Worm (Caenorhabditis elegans): ENCODE measurements around the gene T04H1.13.

The T04H1.13 gene

ce11 chrV:12234293-12235004 is 10.4 kb downstream of the T04H1.13 start, which contains the start of gene myo-3:
TSS of gene myo-3 (minus strand) at chrV:12234343.
- TF ChIP-seq duxl-1 (tag; optimal IDR thresholded peaks at IDR 0.05; ENCODE audit: poor library complexity) (no peak), zfp-3 (GFP tag; conservative IDR thresholded peaks at IDR 0.05) (no peak), daf-16 (GFP tag; optimal IDR thresholded peaks at IDR 0.05) (peak in 1 of 2 experiments; percentile 85), daf-16 (tag; optimal IDR thresholded peaks at IDR 0.05) (no peak), hlh-11 (tag; optimal IDR thresholded peaks at IDR 0.05) (peak; percentile 55), unc-62 (GFP tag; optimal IDR thresholded peaks at IDR 0.05 in 1 of 2) (peak in 1 of 2 experiments; percentile 68), unc-62 (tag; optimal IDR thresholded peaks at IDR 0.05) (no peak), nhr-11 (tag; optimal IDR thresholded peaks at IDR 0.05) (peak; percentile 9), nhr-28 (tag; optimal IDR thresholded peaks at IDR 0.05) (peak; percentile 18)

- peak in 1 of 2 experiments; percentile 35 for TF ChIP-seq daf-16 (GFP tag; optimal IDR thresholded peaks at IDR 0.05)
- no peak for TF ChIP-seq daf-16 (tag; optimal IDR thresholded peaks at IDR 0.05)
- peak in 1 of 2 experiments; percentile 44 for TF ChIP-seq unc-62 (GFP tag; optimal IDR thresholded peaks at IDR 0.05 in 1 of 2)
- no peak for TF ChIP-seq unc-62 (tag; optimal IDR thresholded peaks at IDR 0.05)
- no peak for TF ChIP-seq ceh-62 (tag; optimal IDR thresholded peaks at IDR 0.05)
- TF ChIP-seq hlh-11 (tag; optimal IDR thresholded peaks at IDR 0.05), result peak; percentile 65
- TF ChIP-seq nhr-11 (tag; optimal IDR thresholded peaks at IDR 0.05), result peak; percentile 26
- no peak for TF ChIP-seq snpc-4 (tag; optimal IDR thresholded peaks at IDR 0.05)
These were observed 11.4 kb downstream of the T04H1.13 start for ce11 chrV:12233425-12233824.

- TF ChIP-seq arid-1 (GFP tag; conservative IDR thresholded peaks at IDR 0.05), result no peak
- TF ChIP-seq pha-4 (GFP tag; IDR thresholded peaks at IDR 0.05), result no peak
- no peak for TF ChIP-seq pha-4 (tag; optimal IDR thresholded peaks at IDR 0.05)
- no peak for TF ChIP-seq set-16 (GFP tag; IDR thresholded peaks at IDR 0.05)
- no peak for TF ChIP-seq nhr-10 (tag; optimal IDR thresholded peaks at IDR 0.05)
- peak; percentile 46 for TF ChIP-seq nhr-28 (tag; optimal IDR thresholded peaks at IDR 0.05)
- peak; percentile 39; the same call in 1 of the 2 replicates for TF ChIP-seq dmd-6 (GFP tag; IDR thresholded peaks at IDR 0.05)
- TF ChIP-seq php-3 (GFP tag; IDR thresholded peaks at IDR 0.05), result no peak; the same call in 1 of the 2 replicates
- TF ChIP-seq F10B5.3 (tag; optimal IDR thresholded peaks at IDR 0.05), result no peak
- no peak for TF ChIP-seq unc-62 (GFP tag; optimal IDR thresholded peaks at IDR 0.05 in 1 of 2)
- no peak for TF ChIP-seq unc-62 (tag; optimal IDR thresholded peaks at IDR 0.05)
- no peak for TF ChIP-seq lin-15B (tag; optimal IDR thresholded peaks at IDR 0.05)
- no peak for TF ChIP-seq dmd-9 (GFP tag; IDR thresholded peaks at IDR 0.05)
- peak; percentile 7 for TF ChIP-seq hlh-11 (tag; optimal IDR thresholded peaks at IDR 0.05)
- no peak for TF ChIP-seq lin-13 (GFP tag; optimal IDR thresholded peaks at IDR 0.05)
- TF ChIP-seq mep-1 (tag; optimal IDR thresholded peaks at IDR 0.05), result no peak
- TF ChIP-seq fos-1 (tag; optimal IDR thresholded peaks at IDR 0.05), result no peak
- TF ChIP-seq pqm-1 (tag; optimal IDR thresholded peaks at IDR 0.05), result peak; percentile 34
- no peak for TF ChIP-seq snpc-1.2 (GFP tag; IDR thresholded peaks at IDR 0.05)
- TF ChIP-seq lin-39 (tag; optimal IDR thresholded peaks at IDR 0.05), result no peak
These were observed 31.8 kb downstream of the T04H1.13 start, which contains the start of gene vab-8 for ce11 chrV:12213027-12213426. TSS of gene vab-8 (plus strand) at chrV:12213327.

DNA sequence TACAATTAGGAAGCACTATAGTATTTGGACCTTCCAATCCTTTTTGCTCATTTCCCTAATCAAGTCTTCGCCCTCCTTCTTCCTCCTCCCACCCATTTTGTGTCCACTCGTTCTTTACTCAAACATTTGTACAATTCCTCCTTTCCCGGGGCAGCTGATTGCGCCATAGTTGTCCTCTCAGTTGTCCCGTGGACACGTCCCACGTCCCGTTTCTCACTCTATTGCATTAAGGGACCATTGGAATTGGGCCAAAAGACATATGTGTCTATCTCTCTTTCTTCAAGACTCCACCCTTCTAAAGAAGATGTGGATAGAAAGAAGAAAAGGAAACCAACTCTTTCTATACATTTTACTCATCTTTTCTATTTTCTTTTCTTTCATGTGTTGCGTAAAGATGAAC is 33.7 kb downstream of the T04H1.13 start:
- TF ChIP-seq saeg-2 (GFP tag; IDR thresholded peaks at IDR 0.05), result no peak
- TF ChIP-seq hmg-1.1 (GFP tag; IDR thresholded peaks at IDR 0.05), result no peak
- peak; percentile 78 for TF ChIP-seq aha-1 (tag)
- TF ChIP-seq madf-5 (GFP tag; IDR thresholded peaks at IDR 0.05), result no peak
- TF ChIP-seq zag-1 (tag; optimal IDR thresholded peaks at IDR 0.05), result no peak
- TF ChIP-seq ces-1 (GFP tag; optimal IDR thresholded peaks at IDR 0.05), result peak; percentile 21

DNA sequence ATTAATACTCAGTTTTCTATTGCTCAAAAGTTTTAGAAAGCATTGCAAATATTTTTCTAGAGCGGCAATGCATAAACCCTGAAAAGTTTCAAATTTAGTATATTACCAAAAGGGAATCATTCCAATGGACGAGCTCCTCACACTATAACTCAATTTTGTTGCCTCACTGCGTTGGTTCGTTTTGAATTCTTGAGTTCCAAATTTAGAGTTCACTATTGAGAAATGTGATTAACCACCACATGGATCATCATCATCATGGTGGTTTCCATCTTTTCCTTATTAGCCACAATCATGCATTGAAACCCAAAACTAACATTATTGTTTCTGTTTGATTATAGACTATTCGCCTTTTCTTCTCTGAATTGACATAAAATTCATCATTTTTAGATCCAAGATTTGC is 34.9 kb downstream of the T04H1.13 start:
- TF ChIP-seq ces-1 (GFP tag; optimal IDR thresholded peaks at IDR 0.05) (peak; percentile 34), fos-1 (tag; optimal IDR thresholded peaks at IDR 0.05) (no peak)

All from whole organism, L4 larva.